Worm (Caenorhabditis elegans) whole organism, dauer: ENCODE measurements around the gene K04G11.1.

Source experiments
- unc-62 ChIP-seq: sonication (generic microtip); optimal IDR thresholded peaks from 2 replicates; lab custom pipeline; 2017; ENCODE audit warnings: missing biosample characterization, missing genetic modification reagents, missing genetic modification characterization

Gene K04G11.1

ce11 chrX:14335220-14335619, at the start of gene K04G11.1:
TSS of gene K04G11.1 (plus strand) at chrX:14335520.
- TF ChIP-seq unc-62 (GFP tag; lab: Kevin White, UChicago): no peak

ce11 chrX:14287888-14288287, 47.4 kb upstream of the K04G11.1 start:
- no peak for TF ChIP-seq unc-62 (GFP tag; lab: Kevin White, UChicago)

ce11 chrX:14289993-14290392, 45.3 kb upstream of the K04G11.1 start:
- no peak for TF ChIP-seq unc-62 (GFP tag; lab: Kevin White, UChicago)

- TF ChIP-seq unc-62 (GFP tag; lab: Kevin White, UChicago): no peak
Measured at ce11 chrX:14292632-14293031, 42.7 kb upstream of the K04G11.1 start.

- no peak for TF ChIP-seq unc-62 (GFP tag; lab: Kevin White, UChicago)
Measured at ce11 chrX:14296559-14296958, 38.8 kb upstream of the K04G11.1 start, which contains the start of gene madd-3. TSS of gene madd-3 (minus strand) at chrX:14296659.

ce11 chrX:14297209-14297608, 38.1 kb upstream of the K04G11.1 start:
- TF ChIP-seq unc-62 (GFP tag; lab: Kevin White, UChicago): no peak

ce11 chrX:14303078-14303477, 32.2 kb upstream of the K04G11.1 start, which contains the start of gene C11H1.5:
TSS of gene C11H1.5 (minus strand) at chrX:14303178.
- TF ChIP-seq unc-62 (GFP tag; lab: Kevin White, UChicago): no peak

- TF ChIP-seq unc-62 (GFP tag; lab: Kevin White, UChicago): no peak
Measured at ce11 chrX:14307667-14308066, 27.7 kb upstream of the K04G11.1 start, which contains the start of gene gphr-2. TSS of gene gphr-2 (minus strand) at chrX:14307767.

ce11 chrX:14309656-14310055, 25.7 kb upstream of the K04G11.1 start:
- no peak for TF ChIP-seq unc-62 (GFP tag; lab: Kevin White, UChicago)

ce11 chrX:14311583-14311982, 23.7 kb upstream of the K04G11.1 start, which contains the start of gene mgrn-1:
TSS of gene mgrn-1 (minus strand) at chrX:14311683.
- no peak for TF ChIP-seq unc-62 (GFP tag; lab: Kevin White, UChicago)

- TF ChIP-seq unc-62 (GFP tag; lab: Kevin White, UChicago): no peak
Measured at ce11 chrX:14312416-14312815, 22.9 kb upstream of the K04G11.1 start.

- no peak for TF ChIP-seq unc-62 (GFP tag; lab: Kevin White, UChicago)
Measured at ce11 chrX:14313627-14314026, 21.7 kb upstream of the K04G11.1 start, which contains the start of gene prx-1. TSS of gene prx-1 (plus strand) at chrX:14313927.

ce11 chrX:14316132-14316531, 19.2 kb upstream of the K04G11.1 start:
- no peak for TF ChIP-seq unc-62 (GFP tag; lab: Kevin White, UChicago)

- TF ChIP-seq unc-62 (GFP tag; lab: Kevin White, UChicago): no peak
Measured at ce11 chrX:14320298-14320697, 15.0 kb upstream of the K04G11.1 start, which contains the start of gene C11H1.9. TSS of gene C11H1.9 (minus strand) at chrX:14320398.

ce11 chrX:14322793-14323192, 12.5 kb upstream of the K04G11.1 start:
- no peak for TF ChIP-seq unc-62 (GFP tag; lab: Kevin White, UChicago)

ce11 chrX:14324289-14324688, 11.0 kb upstream of the K04G11.1 start:
- no peak for TF ChIP-seq unc-62 (GFP tag; lab: Kevin White, UChicago)

- no peak for TF ChIP-seq unc-62 (GFP tag; lab: Kevin White, UChicago)
Measured at ce11 chrX:14326578-14326977, 8.7 kb upstream of the K04G11.1 start.

ce11 chrX:14327398-14327797, 7.9 kb upstream of the K04G11.1 start, which contains the start of gene C11H1.7:
TSS of gene C11H1.7 (plus strand) at chrX:14327409.
- TF ChIP-seq unc-62 (GFP tag; lab: Kevin White, UChicago): no peak
